Fruit fly (Drosophila melanogaster) whole organism, wandering third instar larva: Measurements from ENCODE around the gene CG4935.

Source experiments
- Abd-B ChIP-seq: fragments of >200 bp; optimal IDR thresholded peaks from 2 replicates; lab custom pipeline; 2017; ENCODE audit warnings: missing biosample characterization, missing genetic modification characterization
- CG32264 ChIP-seq: fragments of 200-800 bp; sonication (Bioruptor generic); optimal IDR thresholded peaks from 2 replicates; lab custom pipeline; 2016; ENCODE audit warnings: missing biosample characterization, missing genetic modification characterization
- CG9705 ChIP-seq: fragments of 200-800 bp; sonication (Bioruptor generic); optimal IDR thresholded peaks from 2 replicates; lab custom pipeline; 2018; ENCODE audit warnings: missing biosample characterization, mild to moderate bottlenecking, missing genetic modification characterization
- CrebA ChIP-seq: fragments of 200-800 bp; sonication (Bioruptor generic); optimal IDR thresholded peaks from 2 replicates; lab custom pipeline; 2016; ENCODE audit warnings: missing biosample characterization, mild to moderate bottlenecking, missing genetic modification characterization, borderline replicate concordance
- Dfd ChIP-seq: fragments of >200 bp; optimal IDR thresholded peaks from 2 replicates; lab custom pipeline; 2017; ENCODE audit warnings: missing biosample characterization, missing genetic modification characterization
- Dif ChIP-seq: fragments of 200-275, 200-300 bp; sonication (Bioruptor generic); optimal IDR thresholded peaks from 2 replicates; lab custom pipeline; 2018; ENCODE audit warnings: missing biosample characterization, missing genetic modification characterization; ENCODE audit not compliant: partially characterized antibody
- HLH106 ChIP-seq: fragments of 200-800 bp; optimal IDR thresholded peaks from 3 replicates; lab custom pipeline; 2019; ENCODE audit warnings: missing biosample characterization, mild to moderate bottlenecking, missing genetic modification characterization, moderate library complexity
- Hnf4 ChIP-seq: fragments of 200-800 bp; sonication (Bioruptor generic); optimal IDR thresholded peaks from 2 replicates; lab custom pipeline; 2016; ENCODE audit warnings: missing biosample characterization, mild to moderate bottlenecking, missing genetic modification characterization
- Hr83 ChIP-seq: fragments of 200-300 bp; sonication (Bioruptor generic); optimal IDR thresholded peaks from 2 replicates; lab custom pipeline; 2016; ENCODE audit warnings: missing biosample characterization, mild to moderate bottlenecking, missing genetic modification characterization, moderate library complexity; ENCODE audit not compliant: poor library complexity, severe bottlenecking
- Jra ChIP-seq: sonication (Bioruptor generic); optimal IDR thresholded peaks from 2 replicates; lab custom pipeline; 2016; ENCODE audit warnings: missing biosample characterization, missing genetic modification characterization
- Myc ChIP-seq: fragments of >200 bp; optimal IDR thresholded peaks from 2 replicates; lab custom pipeline; 2017
- OdsH ChIP-seq: fragments of 200-800 bp; sonication (Bioruptor generic); optimal IDR thresholded peaks from 2 replicates; lab custom pipeline; 2016; ENCODE audit warnings: missing biosample characterization, mild to moderate bottlenecking, missing genetic modification characterization
- Rel ChIP-seq, 2 experiments: fragments of 200-800 bp; sonication (Bioruptor generic) in 1 of 2; optimal IDR thresholded peaks; 2 replicates in 1 of 2; 3 replicates in 1 of 2; lab custom pipeline; 2016 to 2019; ENCODE audit warnings: mild to moderate bottlenecking in 2 of 2, missing biosample characterization in 2 of 2, missing genetic modification characterization in 2 of 2, moderate library complexity in 1 of 2
- Sp1 ChIP-seq: fragments of 200-800 bp; sonication (Bioruptor generic); optimal IDR thresholded peaks from 3 replicates; lab custom pipeline; 2019; ENCODE audit warnings: missing biosample characterization, mild to moderate bottlenecking, missing genetic modification characterization, moderate library complexity
- Vsx2 ChIP-seq: fragments of 200-300, 225-300 bp; sonication (Bioruptor generic); optimal IDR thresholded peaks from 2 replicates; lab custom pipeline; 2018; ENCODE audit warnings: missing biosample characterization, missing genetic modification characterization; ENCODE audit not compliant: partially characterized antibody
- br ChIP-seq: fragments of 200-800 bp; sonication (Bioruptor generic); optimal IDR thresholded peaks from 2 replicates; lab custom pipeline; 2016; ENCODE audit warnings: missing biosample characterization, missing genetic modification characterization
- brk ChIP-seq: fragments of 200-800 bp; sonication (Bioruptor generic); optimal IDR thresholded peaks from 2 replicates; lab custom pipeline; 2016; ENCODE audit warnings: missing biosample characterization, mild to moderate bottlenecking, missing genetic modification characterization
- dl ChIP-seq, 2 experiments: fragments of 175-275, 200-275 bp in 1 of 2; fragments of 200-275 bp in 1 of 2; sonication (Bioruptor generic); optimal IDR thresholded peaks; lab custom pipeline; 2018; ENCODE audit warnings: mild to moderate bottlenecking in 2 of 2, missing biosample characterization in 2 of 2, missing genetic modification characterization in 2 of 2, moderate library complexity in 2 of 2; ENCODE audit not compliant: partially characterized antibody in 2 of 2, insufficient read depth in 1 of 2
- dmrt93B ChIP-seq: fragments of 200-800 bp; sonication (Bioruptor generic); optimal IDR thresholded peaks from 2 replicates; lab custom pipeline; 2018; ENCODE audit warnings: missing biosample characterization, mild to moderate bottlenecking, missing genetic modification characterization
- dsf ChIP-seq: sonication (Bioruptor generic); optimal IDR thresholded peaks from 2 replicates; lab custom pipeline; 2016; ENCODE audit warnings: missing biosample characterization, missing genetic modification characterization, borderline replicate concordance
- ey ChIP-seq: fragments of 200-800 bp; sonication (Bioruptor generic); optimal IDR thresholded peaks from 2 replicates; lab custom pipeline; 2016; ENCODE audit warnings: missing biosample characterization, missing genetic modification characterization
- foxo ChIP-seq, 2 experiments: fragments of 200-800 bp; sonication (Bioruptor generic); optimal IDR thresholded peaks; 2 replicates in 1 of 2; 3 replicates in 1 of 2; lab custom pipeline; 2016 to 2017; ENCODE audit warnings: missing biosample characterization in 2 of 2, missing genetic modification characterization in 2 of 2
- fru ChIP-seq: fragments of 200-800 bp; sonication (Bioruptor generic); optimal IDR thresholded peaks from 3 replicates; lab custom pipeline; 2016; ENCODE audit warnings: missing biosample characterization, mild to moderate bottlenecking, missing genetic modification characterization
- h ChIP-seq: fragments of 200-800 bp; sonication (Bioruptor generic); optimal IDR thresholded peaks from 3 replicates; lab custom pipeline; 2016; ENCODE audit warnings: missing biosample characterization, mild to moderate bottlenecking, missing genetic modification characterization
- jim ChIP-seq: fragments of 175-275, 200-325 bp; sonication (Bioruptor generic); optimal IDR thresholded peaks from 2 replicates; lab custom pipeline; 2016; ENCODE audit warnings: missing biosample characterization, mild to moderate bottlenecking, missing genetic modification characterization
- lola ChIP-seq: fragments of >200 bp; optimal IDR thresholded peaks from 2 replicates; lab custom pipeline; 2017; ENCODE audit warnings: missing biosample characterization, missing genetic modification characterization
- psq ChIP-seq: fragments of 200-800 bp; sonication (Bioruptor generic); optimal IDR thresholded peaks from 3 replicates; lab custom pipeline; 2017; ENCODE audit warnings: missing biosample characterization, mild to moderate bottlenecking, missing genetic modification characterization, moderate library complexity
- rgr ChIP-seq: fragments of 200-800 bp; sonication (Bioruptor generic); optimal IDR thresholded peaks from 3 replicates; lab custom pipeline; 2016; ENCODE audit warnings: missing biosample characterization, mild to moderate bottlenecking, missing genetic modification characterization
- sage ChIP-seq: fragments of 200-800 bp; sonication (Bioruptor generic); optimal IDR thresholded peaks from 2 replicates; lab custom pipeline; 2016; ENCODE audit warnings: missing biosample characterization, mild to moderate bottlenecking, missing genetic modification characterization
- tai ChIP-seq: sonication (Bioruptor generic); optimal IDR thresholded peaks from 2 replicates; lab custom pipeline; 2016; ENCODE audit warnings: missing biosample characterization, missing genetic modification characterization
- usp ChIP-seq: fragments of >200 bp; optimal IDR thresholded peaks from 2 replicates; lab custom pipeline; 2017; ENCODE audit warnings: missing biosample characterization, missing genetic modification characterization
- woc ChIP-seq: sonication (Bioruptor generic); optimal IDR thresholded peaks from 2 replicates; lab custom pipeline; 2016; ENCODE audit warnings: missing biosample characterization, mild to moderate bottlenecking, missing genetic modification characterization

Gene CG4935

dm6 chr2L:16267159-16268065 is 5.5 kb downstream of the CG4935 start:
- TF ChIP-seq psq (peak; percentile 82), jim (GFP tag; lab: Kevin White, UChicago) (no peak), CG32264 (GFP tag; lab: Kevin White, UChicago) (no peak), foxo (GFP tag; optimal IDR thresholded peaks at IDR 0.05; lab: Kevin White, UChicago) (peak in 1 of 2 experiments; percentile 18), ey (GFP tag; lab: Kevin White, UChicago) (peak; percentile 3), Hnf4 (GFP tag; lab: Kevin White, UChicago) (no peak), rgr (GFP tag; lab: Kevin White, UChicago) (no peak), Hr83 (GFP tag; lab: Kevin White, UChicago) (peak; percentile 27), Vsx2 (GFP tag; lab: Kevin White, UChicago) (no peak)

dm6 chr2L:16268107-16268539 is 6.2 kb downstream of the CG4935 start:
- TF ChIP-seq fru (GFP tag; lab: Kevin White, UChicago) (peak; percentile 86), Abd-B (GFP tag; lab: Kevin White, UChicago) (no peak), h (GFP tag; lab: Kevin White, UChicago) (no peak), dl (GFP tag; optimal IDR thresholded peaks at IDR 0.05; lab: Kevin White, UChicago; ENCODE audit: insufficient read depth in 1 of 2, partially characterized antibody in 2 of 2) (peak; percentile 67 to 71), Dif (GFP tag; lab: Kevin White, UChicago) (peak; percentile 77), Rel (GFP tag; optimal IDR thresholded peaks at IDR 0.05; lab: Kevin White, UChicago) (no peak), Rel (tag; optimal IDR thresholded peaks at IDR 0.05; lab: Kevin White, UChicago) (peak; percentile 53), Vsx2 (GFP tag; lab: Kevin White, UChicago) (peak; percentile 44)

- TF ChIP-seq rgr (GFP tag; lab: Kevin White, UChicago) (no peak), dsf (no peak), Jra (GFP tag; lab: Kevin White, UChicago) (no peak), OdsH (GFP tag; lab: Kevin White, UChicago) (no peak), dl (GFP tag; optimal IDR thresholded peaks at IDR 0.05; lab: Kevin White, UChicago; ENCODE audit: insufficient read depth in 1 of 2, partially characterized antibody in 2 of 2) (no peak), brk (GFP tag; lab: Kevin White, UChicago) (no peak), Sp1 (GFP tag; lab: Kevin White, UChicago) (no peak), sage (GFP tag; lab: Kevin White, UChicago) (no peak), ey (GFP tag; lab: Kevin White, UChicago) (no peak), CrebA (no peak), usp (GFP tag; lab: Kevin White, UChicago) (no peak), CG32264 (GFP tag; lab: Kevin White, UChicago) (no peak)
Measured at dm6 chr2L:16268869-16269231, 6.9 kb downstream of the CG4935 start.

- TF ChIP-seq sage (GFP tag; lab: Kevin White, UChicago) (peak; percentile 76), Abd-B (GFP tag; lab: Kevin White, UChicago) (no peak), CG32264 (GFP tag; lab: Kevin White, UChicago) (peak; percentile 70), Sp1 (GFP tag; lab: Kevin White, UChicago) (peak; percentile 89), Hr83 (GFP tag; lab: Kevin White, UChicago) (peak; percentile 78), h (GFP tag; lab: Kevin White, UChicago) (peak; percentile 87), CG9705 (GFP tag; lab: Kevin White, UChicago) (peak; percentile 74), HLH106 (tag; lab: Kevin White, UChicago) (peak; percentile 62), tai (GFP tag; lab: Kevin White, UChicago) (no peak), Hnf4 (GFP tag; lab: Kevin White, UChicago) (peak; percentile 41), lola (GFP tag; lab: Kevin White, UChicago) (no peak), Myc (peak; percentile 85), OdsH (GFP tag; lab: Kevin White, UChicago) (peak; percentile 78), Vsx2 (GFP tag; lab: Kevin White, UChicago) (peak; percentile 79), Dif (GFP tag; lab: Kevin White, UChicago) (peak; percentile 92), dmrt93B (GFP tag; lab: Kevin White, UChicago) (peak; percentile 59), foxo (GFP tag; optimal IDR thresholded peaks at IDR 0.05; lab: Kevin White, UChicago) (peak in 1 of 2 experiments; percentile 44), ey (GFP tag; lab: Kevin White, UChicago) (peak; percentile 26), Rel (GFP tag; optimal IDR thresholded peaks at IDR 0.05; lab: Kevin White, UChicago) (peak; percentile 23), Rel (tag; optimal IDR thresholded peaks at IDR 0.05; lab: Kevin White, UChicago) (peak; percentile 76), CrebA (no peak), Dfd (GFP tag; lab: Kevin White, UChicago) (no peak), dsf (no peak), brk (GFP tag; lab: Kevin White, UChicago) (peak; percentile 70), dl (GFP tag; optimal IDR thresholded peaks at IDR 0.05; lab: Kevin White, UChicago; ENCODE audit: insufficient read depth in 1 of 2, partially characterized antibody in 2 of 2) (peak; percentile 77 to 91), fru (GFP tag; lab: Kevin White, UChicago) (peak; percentile 65), rgr (GFP tag; lab: Kevin White, UChicago) (peak; percentile 89), woc (GFP tag; lab: Kevin White, UChicago) (peak; percentile 9), br (GFP tag; lab: Kevin White, UChicago) (peak; percentile 89), psq (peak; percentile 63)
- TF ChIP-seq, all 38 proteins: peak for 23
Measured at dm6 chr2L:16269232-16270134, 7.5 kb downstream of the CG4935 start.
